Worm (Caenorhabditis elegans): ENCODE results near the gene ced-8.

ced-8 gene

ce11 chrX:8422020-8422419, 5.3 kb upstream of the ced-8 start, which contains the start of gene tag-123 (continued):
- TF ChIP-seq unc-62 (GFP tag; optimal IDR thresholded peaks at IDR 0.05) (no peak), ztf-22 (GFP tag; optimal IDR thresholded peaks at IDR 0.05) (no peak), bed-1 (GFP tag; IDR thresholded peaks at IDR 0.05) (no peak), F52B5.7 (tag; optimal IDR thresholded peaks at IDR 0.05) (no peak), madf-6 (GFP tag; IDR thresholded peaks at IDR 0.05) (no peak), die-1 (tag; optimal IDR thresholded peaks at IDR 0.05) (no peak), F23B12.7 (tag; optimal IDR thresholded peaks at IDR 0.05; ENCODE audit: insufficient read depth) (no peak), lin-40 (tag; optimal IDR thresholded peaks at IDR 0.05) (peak; percentile 14), Y56A3A.18 (GFP tag; IDR thresholded peaks at IDR 0.05) (no peak), ceh-40 (GFP tag; IDR thresholded peaks at IDR 0.05) (no peak), dpff-1 (tag; optimal IDR thresholded peaks at IDR 0.05) (no peak), lag-1 (GFP tag; IDR thresholded peaks at IDR 0.05) (no peak), hrde-1 (tag; optimal IDR thresholded peaks at IDR 0.05; ENCODE audit: borderline replicate concordance) (no peak), let-607 (tag; optimal IDR thresholded peaks at IDR 0.05) (no peak), rcor-1 (GFP tag; IDR thresholded peaks at IDR 0.05) (no peak), snpc-4 (GFP tag; optimal IDR thresholded peaks at IDR 0.05) (no peak), snpc-4 (tag; optimal IDR thresholded peaks at IDR 0.05) (peak in 2 of 4 experiments; percentile 7 to 13), Y95B8A.8 (GFP tag; IDR thresholded peaks at IDR 0.05) (no peak), akir-1 (GFP tag; optimal IDR thresholded peaks at IDR 0.05) (no peak), tlf-1 (GFP tag; optimal IDR thresholded peaks at IDR 0.05) (no peak), nfya-1 (tag; optimal IDR thresholded peaks at IDR 0.05; ENCODE audit: borderline replicate concordance, insufficient read depth) (no peak), F37B4.10 (GFP tag; IDR thresholded peaks at IDR 0.05) (no peak), zfh-2 (GFP tag; conservative IDR thresholded peaks at IDR 0.05) (peak; percentile 31; the same call in 1 of the 2 replicates)

ce11 chrX:8421594-8421993, 4.9 kb upstream of the ced-8 start:
- TF ChIP-seq ceh-91 (GFP tag; IDR thresholded peaks at IDR 0.05): no peak
- peak in 1 of 2 experiments; percentile 35 for TF ChIP-seq let-607 (tag; optimal IDR thresholded peaks at IDR 0.05)
- no peak for TF ChIP-seq madf-3 (GFP tag; IDR thresholded peaks at IDR 0.05)
- TF ChIP-seq nhr-179 (tag; optimal IDR thresholded peaks at IDR 0.05): no peak
- peak; percentile 72 for TF ChIP-seq unc-62 (GFP tag; optimal IDR thresholded peaks at IDR 0.05)
- no peak for TF ChIP-seq nfya-2 (GFP tag; IDR thresholded peaks at IDR 0.05)
- TF ChIP-seq nhr-80 (tag; optimal IDR thresholded peaks at IDR 0.05): peak; percentile 38
- TF ChIP-seq atf-7 (tag; optimal IDR thresholded peaks at IDR 0.05): peak; percentile 35
- no peak for TF ChIP-seq nhr-27 (tag; optimal IDR thresholded peaks at IDR 0.05)

- TF ChIP-seq madf-10 (tag; optimal IDR thresholded peaks at IDR 0.05) (peak; percentile 14), ekl-4 (GFP tag; IDR thresholded peaks at IDR 0.05) (no peak), F49E8.2 (tag; optimal IDR thresholded peaks at IDR 0.05; ENCODE audit: insufficient read depth) (no peak), K12H6.12 (tag; optimal IDR thresholded peaks at IDR 0.05) (no peak), D2030.7 (GFP tag; IDR thresholded peaks at IDR 0.05) (peak; percentile 64), attf-5 (GFP tag; optimal IDR thresholded peaks at IDR 0.05) (no peak), lsy-27 (tag; optimal IDR thresholded peaks at IDR 0.05; ENCODE audit: borderline replicate concordance, insufficient read depth) (no peak), athp-1 (tag; optimal IDR thresholded peaks at IDR 0.05) (no peak), cebp-1 (GFP tag; IDR thresholded peaks at IDR 0.05) (no peak), cebp-1 (tag; optimal IDR thresholded peaks at IDR 0.05) (peak; percentile 26), lin-35 (GFP tag; optimal IDR thresholded peaks at IDR 0.05) (no peak), F57A8.1 (GFP tag; optimal IDR thresholded peaks at IDR 0.05) (no peak), attf-3 (GFP tag; conservative IDR thresholded peaks at IDR 0.05) (no peak), ceh-27 (GFP tag; optimal IDR thresholded peaks at IDR 0.05) (no peak), him-1 (tag; optimal IDR thresholded peaks at IDR 0.05) (peak; percentile 31), K11D2.4 (GFP tag; IDR thresholded peaks at IDR 0.05) (no peak), zfh-2 (GFP tag; conservative IDR thresholded peaks at IDR 0.05) (no peak), mxl-1 (tag; optimal IDR thresholded peaks at IDR 0.05) (no peak)
These were observed 2.5 kb upstream of the ced-8 start for ce11 chrX:8419252-8419651.

Data from whole organism, young adult.